Worm (Caenorhabditis elegans) whole organism, late embryonic: Measurements from ENCODE around the gene Y71H2AM.1.

Experiments used
- C38D4.7 ChIP-seq: fragments of 200-800 bp; sonication (Bioruptor generic); optimal IDR thresholded peaks from 2 replicates; lab custom pipeline; 2018; ENCODE audit warnings: mild to moderate bottlenecking, missing genetic modification characterization, moderate library complexity, missing compliant biosample characterization
- T23F11.4 ChIP-seq: fragments of 200-800 bp; sonication (Bioruptor generic); optimal IDR thresholded peaks from 2 replicates; lab custom pipeline; 2018; ENCODE audit warnings: mild to moderate bottlenecking, missing genetic modification characterization, missing compliant biosample characterization
- ceh-22 ChIP-seq: sonication (generic microtip); optimal IDR thresholded peaks from 2 replicates; lab custom pipeline; 2017; ENCODE audit warnings: missing biosample characterization, missing genetic modification characterization
- ceh-24 ChIP-seq: sonication (generic microtip); optimal IDR thresholded peaks from 2 replicates; lab custom pipeline; 2016; ENCODE audit warnings: mild to moderate bottlenecking, missing genetic modification characterization, missing compliant biosample characterization
- ceh-6 ChIP-seq: fragments of 200-800 bp; sonication (Bioruptor generic); optimal IDR thresholded peaks from 2 replicates; lab custom pipeline; 2018; ENCODE audit warnings: mild to moderate bottlenecking, missing genetic modification characterization, missing compliant biosample characterization
- dmd-4 ChIP-seq: sonication (generic microtip); optimal IDR thresholded peaks from 2 replicates; lab custom pipeline; 2016; ENCODE audit warnings: borderline replicate concordance, missing genetic modification characterization, missing compliant biosample characterization
- fkh-10 ChIP-seq: fragments of 150-350 bp; optimal IDR thresholded peaks from 2 replicates; lab custom pipeline; 2014; ENCODE audit warnings: missing biosample characterization, missing genetic modification reagents, missing genetic modification characterization
- fkh-6 ChIP-seq: sonication (generic microtip); optimal IDR thresholded peaks from 2 replicates; lab custom pipeline; 2016; ENCODE audit warnings: missing genetic modification characterization, missing compliant biosample characterization
- hlh-30 ChIP-seq: sonication (generic microtip); optimal IDR thresholded peaks from 2 replicates; lab custom pipeline; 2017; ENCODE audit warnings: antibody characterized with exemption, missing genetic modification characterization, missing compliant biosample characterization; ENCODE audit not compliant: insufficient read depth
- hlh-6 ChIP-seq: sonication (generic microtip); optimal IDR thresholded peaks from 2 replicates; lab custom pipeline; 2016; ENCODE audit warnings: missing genotype, missing genetic modification characterization, missing compliant biosample characterization
- nfya-1 ChIP-seq: sonication (generic microtip); optimal IDR thresholded peaks from 2 replicates; lab custom pipeline; 2017; ENCODE audit warnings: missing genetic modification characterization, mild to moderate bottlenecking, missing compliant biosample characterization, antibody characterized with exemption, moderate library complexity
- pqm-1 ChIP-seq: sonication (generic microtip); optimal IDR thresholded peaks from 2 replicates; lab custom pipeline; 2016; ENCODE audit warnings: missing genetic modification characterization, missing compliant biosample characterization
- ttx-3 ChIP-seq: sonication (generic microtip); optimal IDR thresholded peaks from 2 replicates; lab custom pipeline; 2016; ENCODE audit warnings: missing genetic modification reagents, missing genetic modification characterization, missing compliant biosample characterization
- unc-86 ChIP-seq: sonication (generic microtip); optimal IDR thresholded peaks from 2 replicates; lab custom pipeline; 2016; ENCODE audit warnings: missing genetic modification characterization, missing compliant biosample characterization

DNA sequence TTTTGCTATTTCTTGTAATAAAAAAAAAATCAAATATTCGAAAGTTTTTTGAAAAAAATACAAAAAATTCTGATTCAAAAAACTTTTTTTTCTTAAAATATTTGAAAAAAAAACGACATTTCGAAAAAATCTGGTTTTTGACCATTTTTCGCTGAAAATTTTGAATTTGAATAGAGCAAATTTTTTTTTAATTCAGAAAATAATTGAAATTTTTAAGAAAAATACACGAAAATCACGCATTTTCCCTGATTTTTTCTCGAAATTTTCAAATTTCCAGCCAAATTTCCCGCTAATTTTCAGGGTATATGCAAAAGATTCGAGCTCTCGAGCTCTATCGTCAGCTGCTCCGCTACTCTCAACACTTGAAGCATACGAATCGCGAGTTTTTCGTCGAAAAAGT lies at the start of gene Y71H2AM.1:
- TF ChIP-seq ceh-6 (GFP tag; lab: Kevin White, UChicago) (no peak), T23F11.4 (GFP tag; lab: Kevin White, UChicago) (no peak), fkh-6 (tag; lab: Kevin White, UChicago) (no peak), ceh-22 (no peak), pqm-1 (tag; lab: Kevin White, UChicago) (no peak), ttx-3 (tag; lab: Kevin White, UChicago) (no peak), unc-86 (tag; lab: Kevin White, UChicago) (no peak), ceh-24 (no peak), fkh-10 (GFP tag; lab: Kevin White, UChicago) (no peak), dmd-4 (tag; lab: Kevin White, UChicago) (no peak), nfya-1 (tag; lab: Kevin White, UChicago) (no peak), C38D4.7 (no peak), hlh-30 (tag; lab: Kevin White, UChicago) (no peak), hlh-6 (tag; lab: Kevin White, UChicago) (no peak)
